Fruit fly (Drosophila melanogaster) whole organism, embryonic: ENCODE data around the gene CG7328.

Source experiments
- Adf1 ChIP-seq: fragments of 200-800 bp; sonication (Bioruptor generic); IDR thresholded peaks from 2 replicates; pipeline ENCODE4 v1.3.6; 2022; ENCODE audit warnings: missing biosample characterization, missing genetic modification characterization
- Antp ChIP-seq: fragments of 200-800 bp; sonication (Bioruptor generic); optimal IDR thresholded peaks from 3 replicates; lab custom pipeline; 2016; ENCODE audit warnings: missing biosample characterization, missing genetic modification characterization
- B-H2 ChIP-seq: fragments of 200-800 bp; sonication (Bioruptor generic); optimal IDR thresholded peaks from 2 replicates; lab custom pipeline; 2018; ENCODE audit warnings: missing biosample characterization, mild to moderate bottlenecking, missing genetic modification characterization
- Blimp-1 ChIP-seq: fragments of 200-800 bp; sonication (Bioruptor generic); optimal IDR thresholded peaks from 3 replicates; lab custom pipeline; 2018; ENCODE audit warnings: missing biosample characterization, missing genetic modification characterization, mild to moderate bottlenecking, moderate library complexity, missing genetic modification reagents
- CG12299 ChIP-seq: fragments of 200-800 bp; sonication (Bioruptor generic); optimal IDR thresholded peaks from 2 replicates; lab custom pipeline; 2018; ENCODE audit warnings: missing biosample characterization, mild to moderate bottlenecking, missing genetic modification characterization
- CG15696 ChIP-seq: fragments of 200-800 bp; sonication (Bioruptor generic); optimal IDR thresholded peaks from 2 replicates; lab custom pipeline; 2019; ENCODE audit warnings: missing biosample characterization, mild to moderate bottlenecking, missing genetic modification characterization, moderate library complexity
- CG16863 ChIP-seq: fragments of 200-800 bp; sonication (Bioruptor generic); optimal IDR thresholded peaks from 3 replicates; lab custom pipeline; 2016; ENCODE audit warnings: missing biosample characterization, missing genetic modification characterization
- CG2712 ChIP-seq: fragments of 200-800 bp; optimal IDR thresholded peaks from 3 replicates; lab custom pipeline; 2019; ENCODE audit warnings: missing biosample characterization, mild to moderate bottlenecking, missing genetic modification characterization, moderate library complexity
- CG30403 ChIP-seq: fragments of 200-800 bp; sonication (Bioruptor generic); optimal IDR thresholded peaks from 3 replicates; lab custom pipeline; 2016; ENCODE audit warnings: missing biosample characterization, missing genetic modification characterization
- CG30431 ChIP-seq: fragments of 200-800 bp; sonication (Bioruptor generic); optimal IDR thresholded peaks from 2 replicates; lab custom pipeline; 2017; ENCODE audit warnings: missing biosample characterization, missing genetic modification characterization
- CG33557 ChIP-seq: fragments of 200-800 bp; sonication (Bioruptor generic); optimal IDR thresholded peaks from 2 replicates; lab custom pipeline; 2019; ENCODE audit warnings: missing biosample characterization, mild to moderate bottlenecking, missing genetic modification characterization, moderate library complexity
- CG3726 ChIP-seq: fragments of 200-800 bp; sonication (Bioruptor generic); IDR thresholded peaks from 3 replicates; pipeline ENCODE4, ENCODE4 v1.3.6; 2022; ENCODE audit warnings: missing biosample characterization, missing genetic modification characterization
- CG3995 ChIP-seq: fragments of 200-800 bp; sonication (Bioruptor generic); optimal IDR thresholded peaks from 3 replicates; lab custom pipeline; 2016; ENCODE audit warnings: missing biosample characterization, missing genetic modification characterization
- CG4328 ChIP-seq: fragments of 200-800 bp; sonication (Bioruptor generic); optimal IDR thresholded peaks from 3 replicates; lab custom pipeline; 2017; ENCODE audit warnings: missing biosample characterization, missing genetic modification reagents, missing genetic modification characterization
- CG5245 ChIP-seq: fragments of 200-800 bp; sonication (Bioruptor generic); optimal IDR thresholded peaks from 3 replicates; lab custom pipeline; 2016; ENCODE audit warnings: missing biosample characterization, missing genetic modification characterization
- CG6689 ChIP-seq: fragments of 200-800 bp; sonication (Bioruptor generic); IDR thresholded peaks from 2 replicates; pipeline ENCODE4 v1.3.6; 2022; ENCODE audit warnings: missing biosample characterization, missing genetic modification characterization
- CG6765 ChIP-seq: fragments of 200-800 bp; sonication (Bioruptor generic); optimal IDR thresholded peaks from 3 replicates; lab custom pipeline; 2017; ENCODE audit warnings: missing biosample characterization, mild to moderate bottlenecking, missing genetic modification characterization
- CG6791 ChIP-seq: fragments of 200-800 bp; sonication (Bioruptor generic); IDR thresholded peaks from 3 replicates; pipeline ENCODE4 v1.3.6; 2022; ENCODE audit warnings: missing biosample characterization, missing genetic modification characterization; ENCODE audit not compliant: partially characterized antibody
- CG8359 ChIP-seq: fragments of 200-800 bp; sonication (Bioruptor generic); optimal IDR thresholded peaks from 2 replicates; lab custom pipeline; 2017; ENCODE audit warnings: missing biosample characterization, mild to moderate bottlenecking, missing genetic modification characterization, borderline replicate concordance
- CG9609 ChIP-seq: fragments of 200-800 bp; sonication (Bioruptor generic); optimal IDR thresholded peaks from 3 replicates; lab custom pipeline; 2016; ENCODE audit warnings: missing biosample characterization, missing genetic modification characterization
- Dp ChIP-seq: fragments of 200-800 bp; sonication (Bioruptor generic); optimal IDR thresholded peaks from 2 replicates; lab custom pipeline; 2018; ENCODE audit warnings: missing biosample characterization, mild to moderate bottlenecking, missing genetic modification characterization, moderate library complexity
- Ets97D ChIP-seq: fragments of 200-800 bp; sonication (Bioruptor generic); optimal IDR thresholded peaks from 3 replicates; lab custom pipeline; 2016; ENCODE audit warnings: missing biosample characterization, missing genetic modification characterization
- Fer2 ChIP-seq: fragments of 200-800 bp; sonication (Bioruptor generic); optimal IDR thresholded peaks from 2 replicates; lab custom pipeline; 2018; ENCODE audit warnings: missing biosample characterization, mild to moderate bottlenecking, missing genetic modification characterization, moderate library complexity
- Fer3 ChIP-seq: fragments of 200-800 bp; sonication (Bioruptor generic); optimal IDR thresholded peaks from 2 replicates; lab custom pipeline; 2018; ENCODE audit warnings: missing biosample characterization, mild to moderate bottlenecking, missing genetic modification characterization, moderate library complexity
- Gsc ChIP-seq: fragments of 200-800 bp; sonication (Bioruptor generic); IDR thresholded peaks from 2 replicates; pipeline ENCODE4 v1.3.6; 2022; ENCODE audit warnings: missing biosample characterization, missing genetic modification characterization
- Hmr ChIP-seq: fragments of 200-800 bp; sonication (Bioruptor generic); optimal IDR thresholded peaks from 3 replicates; lab custom pipeline; 2017; ENCODE audit warnings: mild to moderate bottlenecking, missing biosample characterization, missing genetic modification reagents, missing genetic modification characterization
- Nf-YB ChIP-seq: fragments of 200-800 bp; sonication (Bioruptor generic); optimal IDR thresholded peaks from 3 replicates; lab custom pipeline; 2019; ENCODE audit warnings: missing biosample characterization, mild to moderate bottlenecking, missing genetic modification characterization, moderate library complexity
- Xrp1 ChIP-seq: fragments of 200-800 bp; sonication (Bioruptor generic); IDR thresholded peaks from 2 replicates; pipeline ENCODE4 v1.3.6; 2022; ENCODE audit warnings: missing biosample characterization, missing genetic modification characterization
- ac ChIP-seq: fragments of 200-800 bp; sonication (Bioruptor generic); optimal IDR thresholded peaks from 3 replicates; lab custom pipeline; 2017; ENCODE audit warnings: missing biosample characterization, mild to moderate bottlenecking, missing genetic modification characterization
- bbx ChIP-seq: fragments of 200-800 bp; sonication (Bioruptor generic); IDR thresholded peaks from 2 replicates; pipeline ENCODE4 v1.3.6; 2022; ENCODE audit warnings: missing biosample characterization, missing genetic modification characterization; ENCODE audit not compliant: partially characterized antibody
- caup ChIP-seq: fragments of 200-800 bp; sonication (Bioruptor generic); optimal IDR thresholded peaks from 3 replicates; lab custom pipeline; 2017; ENCODE audit warnings: missing biosample characterization, mild to moderate bottlenecking, missing genetic modification characterization, moderate library complexity; ENCODE audit not compliant: severe bottlenecking
- chn ChIP-seq: fragments of 200-800 bp; sonication (Bioruptor generic); optimal IDR thresholded peaks from 2 replicates; lab custom pipeline; 2016; ENCODE audit warnings: missing biosample characterization, missing genetic modification characterization
- cwo ChIP-seq: fragments of 200-800 bp; sonication (Bioruptor generic); optimal IDR thresholded peaks from 3 replicates; lab custom pipeline; 2017; ENCODE audit warnings: missing biosample characterization, missing genetic modification characterization, mild to moderate bottlenecking, moderate library complexity, missing genetic modification reagents
- en ChIP-seq: fragments of 200-800 bp; sonication (Bioruptor generic); optimal IDR thresholded peaks from 2 replicates; lab custom pipeline; 2016; ENCODE audit warnings: missing biosample characterization, missing genetic modification characterization
- fu2 ChIP-seq: fragments of 200-800 bp; sonication (Bioruptor generic); optimal IDR thresholded peaks from 2 replicates; lab custom pipeline; 2016; ENCODE audit warnings: missing biosample characterization, missing genetic modification characterization
- gsb ChIP-seq: fragments of 200-800 bp; sonication (Bioruptor generic); IDR thresholded peaks from 2 replicates; pipeline ENCODE4 v1.3.6; 2022; ENCODE audit warnings: missing biosample characterization, missing genetic modification characterization
- hbn ChIP-seq: fragments of 200-800 bp; sonication (Bioruptor generic); IDR thresholded peaks from 2 replicates; pipeline ENCODE4 v1.3.6; 2022; ENCODE audit warnings: missing biosample characterization, missing genetic modification characterization; ENCODE audit not compliant: partially characterized antibody
- hkb ChIP-seq, 2 experiments: fragments of 200-800 bp in 1 of 2; fragments of >200 bp in 1 of 2; sonication (Bioruptor generic) in 1 of 2; IDR thresholded peaks in 1 of 2; optimal IDR thresholded peaks in 1 of 2; 2 replicates each; pipeline versions ENCODE4 v1.3.6 to Lab custom; 2017 to 2022; ENCODE audit warnings: missing biosample characterization in 1 of 2, missing genetic modification characterization in 1 of 2
- kah ChIP-seq: fragments of 200-800 bp; sonication (Bioruptor generic); optimal IDR thresholded peaks from 2 replicates; lab custom pipeline; 2018; ENCODE audit warnings: missing biosample characterization, mild to moderate bottlenecking, missing genetic modification characterization
- klu ChIP-seq: fragments of 200-800 bp; sonication (Bioruptor generic); IDR thresholded peaks from 2 replicates; pipeline ENCODE4 v1.3.6; 2022; ENCODE audit warnings: missing biosample characterization, missing genetic modification characterization
- lab ChIP-seq: fragments of 200-800 bp; sonication (Bioruptor generic); optimal IDR thresholded peaks from 3 replicates; lab custom pipeline; 2017; ENCODE audit warnings: missing biosample characterization, missing genetic modification characterization, mild to moderate bottlenecking, moderate library complexity, missing genetic modification reagents
- nmo ChIP-seq: fragments of 200-800 bp; sonication (Bioruptor generic); optimal IDR thresholded peaks from 2 replicates; lab custom pipeline; 2018; ENCODE audit warnings: missing biosample characterization, mild to moderate bottlenecking, missing genetic modification characterization, moderate library complexity
- pb ChIP-seq: fragments of 200-800 bp; sonication (Bioruptor generic); optimal IDR thresholded peaks from 3 replicates; lab custom pipeline; 2016; ENCODE audit warnings: missing biosample characterization, missing genetic modification characterization
- pfk ChIP-seq: fragments of 200-800 bp; sonication (Bioruptor generic); optimal IDR thresholded peaks from 2 replicates; lab custom pipeline; 2018; ENCODE audit warnings: missing biosample characterization, mild to moderate bottlenecking, missing genetic modification characterization, moderate library complexity
- row ChIP-seq: fragments of 200-800 bp; sonication (Bioruptor generic); IDR thresholded peaks from 3 replicates; pipeline ENCODE4 v1.3.6; 2022; ENCODE audit warnings: missing biosample characterization, missing genetic modification characterization
- sisA ChIP-seq: fragments of 200-800 bp; sonication (Bioruptor generic); IDR thresholded peaks from 2 replicates; pipeline ENCODE4 v1.3.6; 2022; ENCODE audit warnings: missing biosample characterization, missing genetic modification characterization
- tll ChIP-seq, 2 experiments: fragments of 200-800 bp in 1 of 2; fragments of >200 bp in 1 of 2; sonication (Bioruptor generic) in 1 of 2; optimal IDR thresholded peaks; 2 replicates each; lab custom pipeline; 2017 to 2019; ENCODE audit warnings: missing biosample characterization in 2 of 2, missing genetic modification characterization in 2 of 2, mild to moderate bottlenecking in 1 of 2, moderate library complexity in 1 of 2
- tup ChIP-seq: fragments of 200-800 bp; sonication (Bioruptor generic); optimal IDR thresholded peaks from 2 replicates; lab custom pipeline; 2016; ENCODE audit warnings: missing biosample characterization, mild to moderate bottlenecking, missing genetic modification characterization, moderate library complexity

CG7328 gene

DNA sequence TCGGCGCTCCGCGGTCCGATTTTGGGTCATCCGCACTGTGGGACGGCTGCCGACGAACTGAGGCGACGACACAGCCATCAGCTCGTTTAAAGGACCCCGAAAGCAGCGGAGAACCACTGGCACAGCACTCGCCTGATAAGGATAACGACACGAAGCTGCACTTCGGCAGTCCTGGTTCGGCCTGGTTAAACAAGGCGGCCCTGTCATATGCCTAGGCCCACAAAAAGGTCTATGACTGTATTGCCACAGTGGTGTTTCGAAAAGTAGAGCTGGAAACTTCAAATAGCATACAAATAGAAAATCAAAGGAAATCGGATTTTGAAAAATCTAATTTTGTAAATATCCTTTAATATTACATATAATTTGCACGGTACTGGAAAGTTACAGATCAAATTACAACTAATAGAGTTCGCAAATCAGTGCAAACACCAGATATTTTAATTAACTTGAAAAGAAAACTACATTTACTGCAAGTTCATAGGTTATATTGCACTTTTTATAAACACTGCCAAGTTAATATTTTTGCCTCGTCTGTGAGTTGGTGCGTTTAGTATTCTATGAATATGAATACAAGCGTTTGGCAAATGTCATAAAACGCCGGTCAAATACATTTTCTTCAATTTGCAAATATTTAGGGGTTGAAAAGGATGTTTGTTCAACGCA is 44.9 kb upstream of the CG7328 start (continued):
- TF ChIP-seq CG8359 (GFP tag; lab: Kevin White, UChicago) (peak; percentile 26), CG3726 (GFP tag; lab: Robert Waterston, UW) (no peak), CG6689 (no peak), pfk (no peak), pb (GFP tag; lab: Kevin White, UChicago) (no peak), CG2712 (tag; lab: Kevin White, UChicago) (peak; percentile 13), chn (GFP tag; lab: Kevin White, UChicago) (peak; percentile 23), CG9609 (GFP tag; lab: Kevin White, UChicago) (peak; percentile 50), Dp (no peak), caup (GFP tag; lab: Kevin White, UChicago) (peak; percentile 71), tup (GFP tag; lab: Kevin White, UChicago) (peak; percentile 8), CG30403 (GFP tag; lab: Kevin White, UChicago) (peak; percentile 66), klu (GFP tag; lab: Robert Waterston, UW) (no peak), Gsc (no peak), lab (GFP tag; lab: Kevin White, UChicago) (peak; percentile 69), Fer3 (tag; lab: Kevin White, UChicago) (peak; percentile 42), bbx (GFP tag; lab: Robert Waterston, UW) (no peak), cwo (GFP tag; lab: Kevin White, UChicago) (peak; percentile 48), CG6791 (no peak), gsb (no peak), row (peak; percentile 61), CG16863 (GFP tag; lab: Kevin White, UChicago) (peak; percentile 42), CG4328 (no peak), Adf1 (peak; percentile 46), CG6765 (GFP tag; lab: Kevin White, UChicago) (peak; percentile 49), B-H2 (peak; percentile 18), CG3995 (no peak), hkb (optimal IDR thresholded peaks at IDR 0.05; lab: Kevin White, UChicago) (no peak), hkb (GFP tag; IDR thresholded peaks at IDR 0.05; lab: Robert Waterston, UW) (no peak), CG12299 (tag; lab: Kevin White, UChicago) (peak; percentile 32), kah (GFP tag; lab: Kevin White, UChicago) (no peak), Xrp1 (GFP tag; lab: Robert Waterston, UW) (no peak), nmo (peak; percentile 71), CG5245 (GFP tag; lab: Kevin White, UChicago) (no peak), Antp (GFP tag; lab: Kevin White, UChicago) (peak; percentile 5), Fer2 (tag; lab: Kevin White, UChicago) (peak; percentile 4), Ets97D (GFP tag; lab: Kevin White, UChicago) (no peak), CG15696 (no peak), en (no peak), CG30431 (GFP tag; lab: Kevin White, UChicago) (no peak), ac (GFP tag; lab: Kevin White, UChicago) (no peak), CG33557 (GFP tag; lab: Kevin White, UChicago) (no peak), Nf-YB (peak; percentile 0), tll (GFP tag; optimal IDR thresholded peaks at IDR 0.05; lab: Kevin White, UChicago) (no peak), sisA (GFP tag; lab: Robert Waterston, UW) (peak; percentile 44; the same call in 1 of the 2 replicates), fu2 (GFP tag; lab: Kevin White, UChicago) (peak; percentile 45), Blimp-1 (GFP tag; lab: Kevin White, UChicago) (no peak), hbn (GFP tag; lab: Robert Waterston, UW) (no peak), Hmr (GFP tag; lab: Kevin White, UChicago) (peak; percentile 85)
